Worm (Caenorhabditis elegans): Measurements from ENCODE around the gene F10A3.11.

ce11 chrV:16132215-16132614 is 30.3 kb upstream of the F10A3.11 start:
- no peak for TF ChIP-seq fkh-6 (tag; optimal IDR thresholded peaks at IDR 0.05)
- no peak for TF ChIP-seq ama-1 (optimal IDR thresholded peaks at IDR 0.05)
- no peak for TF ChIP-seq pha-4 (tag; optimal IDR thresholded peaks at IDR 0.05)
- TF ChIP-seq unc-42 (tag; optimal IDR thresholded peaks at IDR 0.05), result no peak
- no peak for TF ChIP-seq ceh-18 (tag; optimal IDR thresholded peaks at IDR 0.05)
- TF ChIP-seq fkh-10 (GFP tag; optimal IDR thresholded peaks at IDR 0.05), result no peak
- TF ChIP-seq sox-4 (tag; optimal IDR thresholded peaks at IDR 0.05), result no peak
- no peak for TF ChIP-seq hlh-30 (tag; optimal IDR thresholded peaks at IDR 0.05; ENCODE audit: insufficient read depth)
- no peak for TF ChIP-seq unc-86 (tag; optimal IDR thresholded peaks at IDR 0.05)
- TF ChIP-seq ceh-9 (tag; optimal IDR thresholded peaks at IDR 0.05), result no peak
- no peak for TF ChIP-seq ceh-24 (tag; optimal IDR thresholded peaks at IDR 0.05)
- no peak for TF ChIP-seq nfya-1 (tag; optimal IDR thresholded peaks at IDR 0.05)
- TF ChIP-seq elt-2 (tag; optimal IDR thresholded peaks at IDR 0.05), result no peak
- TF ChIP-seq sox-2 (GFP tag; IDR thresholded peaks at IDR 0.05), result no peak
